Worm (Caenorhabditis elegans) whole organism, L1 larva: ENCODE measurements around the gene K11H3.5.

Experiments used
- C34B4.2 ChIP-seq: sonication (generic microtip); optimal IDR thresholded peaks from 2 replicates; lab custom pipeline; 2017; ENCODE audit warnings: mild to moderate bottlenecking, missing genetic modification characterization, missing compliant biosample characterization
- F16B12.6 ChIP-seq: fragments of 150-350 bp; optimal IDR thresholded peaks from 2 replicates; lab custom pipeline; 2014; ENCODE audit warnings: missing biosample characterization, missing genetic modification characterization
- Y116A8C.19 ChIP-seq: sonication (generic microtip); optimal IDR thresholded peaks from 2 replicates; lab custom pipeline; 2016; ENCODE audit warnings: missing compliant biosample characterization, missing genetic modification characterization, borderline replicate concordance
- alr-1 ChIP-seq: fragments of 200-800 bp; sonication (Bioruptor generic); optimal IDR thresholded peaks from 2 replicates; lab custom pipeline; 2018; ENCODE audit warnings: borderline replicate concordance, mild to moderate bottlenecking, missing genetic modification characterization, missing compliant biosample characterization
- aly-2 ChIP-seq: fragments of 150-350 bp; optimal IDR thresholded peaks from 2 replicates; lab custom pipeline; 2014; ENCODE audit warnings: missing biosample characterization, missing genetic modification characterization
- ceh-63 ChIP-seq: fragments of 200-800 bp; sonication (Bioruptor generic); optimal IDR thresholded peaks from 2 replicates; lab custom pipeline; 2018; ENCODE audit warnings: mild to moderate bottlenecking, missing genetic modification characterization, missing compliant biosample characterization
- ceh-90 ChIP-seq: sonication (generic microtip); optimal IDR thresholded peaks from 2 replicates; lab custom pipeline; 2016; ENCODE audit warnings: missing genetic modification characterization, missing compliant biosample characterization
- ces-1 ChIP-seq: fragments of 150-350 bp; optimal IDR thresholded peaks from 2 replicates; lab custom pipeline; 2014; ENCODE audit warnings: missing biosample characterization, missing genetic modification reagents, missing genetic modification characterization
- efl-1 ChIP-seq, 4 experiments: fragments of 150-350 bp; optimal IDR thresholded peaks in 3 of 4; peaks in 1 of 4; 1 replicate in 1 of 4; 2 replicates in 3 of 4; lab custom pipeline; 2014; ENCODE audit warnings: missing biosample characterization in 2 of 4, missing genetic modification characterization in 2 of 4, missing genetic modification reagents in 2 of 4
- elt-3 ChIP-seq, 6 experiments: fragments of 150-350 bp in 1 of 6; sonication (generic microtip); optimal IDR thresholded peaks; 2 replicates each; lab custom pipeline; 2017 to 2018; ENCODE audit warnings: missing biosample characterization in 6 of 6, missing genetic modification characterization in 6 of 6, inconsistent platforms in 1 of 6
- fkh-10 ChIP-seq: sonication (generic microtip); optimal IDR thresholded peaks from 2 replicates; lab custom pipeline; 2017; ENCODE audit warnings: missing biosample characterization, missing genetic modification reagents, missing genetic modification characterization
- fkh-4 ChIP-seq: sonication (generic microtip); optimal IDR thresholded peaks from 2 replicates; lab custom pipeline; 2016; ENCODE audit warnings: missing compliant biosample characterization, missing genetic modification characterization, borderline replicate concordance
- fkh-8 ChIP-seq: sonication (generic microtip); optimal IDR thresholded peaks from 2 replicates; lab custom pipeline; 2016; ENCODE audit warnings: mild to moderate bottlenecking, missing genetic modification characterization, missing compliant biosample characterization
- hpl-2 ChIP-seq: fragments of 150-350 bp; optimal IDR thresholded peaks from 2 replicates; lab custom pipeline; 2014; ENCODE audit warnings: missing biosample characterization, missing genetic modification reagents, missing genetic modification characterization
- irx-1 ChIP-seq: sonication (generic microtip); optimal IDR thresholded peaks from 2 replicates; lab custom pipeline; 2016; ENCODE audit warnings: missing genetic modification characterization, missing compliant biosample characterization
- isw-1 ChIP-seq: fragments of 200-800 bp; sonication (Bioruptor generic); IDR thresholded peaks from 2 replicates; pipeline ENCODE4 v1.3.6; 2022; ENCODE audit warnings: missing genetic modification characterization, missing compliant biosample characterization
- jun-1 ChIP-seq: fragments of 150-350 bp; optimal IDR thresholded peaks from 2 replicates; lab custom pipeline; 2014; ENCODE audit warnings: missing biosample characterization, missing genetic modification reagents, missing genetic modification characterization
- lin-35 ChIP-seq, 2 experiments: fragments of 150-350 bp; optimal IDR thresholded peaks; 2 replicates each; lab custom pipeline; 2014; ENCODE audit warnings: missing biosample characterization in 2 of 2, missing genetic modification characterization in 2 of 2, missing genetic modification reagents in 2 of 2
- lir-3 ChIP-seq: sonication (generic microtip); optimal IDR thresholded peaks from 2 replicates; lab custom pipeline; 2016; ENCODE audit warnings: mild to moderate bottlenecking, missing genetic modification characterization, moderate library complexity, missing compliant biosample characterization; ENCODE audit not compliant: poor library complexity
- mdl-1 ChIP-seq, 2 experiments: fragments of 150-350 bp; optimal IDR thresholded peaks; 2 replicates each; lab custom pipeline; 2014 to 2017; ENCODE audit warnings: missing biosample characterization in 2 of 2, missing genetic modification characterization in 2 of 2, inconsistent platforms in 1 of 2
- mep-1 ChIP-seq: fragments of 150-350 bp; optimal IDR thresholded peaks from 2 replicates; lab custom pipeline; 2014; ENCODE audit warnings: missing biosample characterization, missing genetic modification characterization
- nhr-11 ChIP-seq: fragments of 150-350 bp; optimal IDR thresholded peaks from 2 replicates; lab custom pipeline; 2014; ENCODE audit warnings: missing biosample characterization, missing genetic modification characterization
- nhr-19 ChIP-seq: fragments of 200-800 bp; sonication (Bioruptor generic); conservative IDR thresholded peaks from 2 replicates; pipeline ENCODE4 v1.3.6; 2022; ENCODE audit warnings: missing genetic modification characterization, missing compliant biosample characterization
- nhr-28 ChIP-seq: fragments of 150-350 bp; optimal IDR thresholded peaks from 2 replicates; lab custom pipeline; 2014; ENCODE audit warnings: missing biosample characterization, missing genetic modification characterization
- nhr-47 ChIP-seq: sonication (generic microtip); optimal IDR thresholded peaks from 2 replicates; lab custom pipeline; 2016; ENCODE audit warnings: mild to moderate bottlenecking, missing genetic modification characterization, moderate library complexity, missing compliant biosample characterization
- nhr-77 ChIP-seq: fragments of 150-350 bp; optimal IDR thresholded peaks from 2 replicates; lab custom pipeline; 2014; ENCODE audit warnings: missing biosample characterization, missing genetic modification characterization
- nhr-84 ChIP-seq: sonication (generic microtip); optimal IDR thresholded peaks from 2 replicates; lab custom pipeline; 2017; ENCODE audit warnings: missing biosample characterization, missing genetic modification characterization
- pag-3 ChIP-seq: sonication (generic microtip); optimal IDR thresholded peaks from 2 replicates; lab custom pipeline; 2017; ENCODE audit warnings: missing genetic modification characterization, mild to moderate bottlenecking, missing compliant biosample characterization, antibody characterized with exemption, borderline replicate concordance; ENCODE audit not compliant: insufficient read depth
- pax-3 ChIP-seq: fragments of 200-800 bp; sonication (Bioruptor generic); optimal IDR thresholded peaks from 2 replicates; lab custom pipeline; 2018; ENCODE audit warnings: mild to moderate bottlenecking, missing genetic modification characterization, moderate library complexity, missing compliant biosample characterization
- pqm-1 ChIP-seq: sonication (generic microtip); optimal IDR thresholded peaks from 3 replicates; lab custom pipeline; 2017; ENCODE audit warnings: missing biosample characterization, missing genetic modification characterization
- rnt-1 ChIP-seq: sonication (generic microtip); optimal IDR thresholded peaks from 2 replicates; lab custom pipeline; 2016; ENCODE audit warnings: mild to moderate bottlenecking, missing genetic modification characterization, moderate library complexity, missing compliant biosample characterization
- skn-1 ChIP-seq: fragments of 150-350 bp; optimal IDR thresholded peaks from 2 replicates; lab custom pipeline; 2014; ENCODE audit warnings: missing biosample characterization, missing genetic modification characterization
- snu-23 ChIP-seq: sonication (generic microtip); optimal IDR thresholded peaks from 2 replicates; lab custom pipeline; 2016; ENCODE audit warnings: missing genetic modification characterization, missing compliant biosample characterization
- sptf-1 ChIP-seq: fragments of 150-350 bp; optimal IDR thresholded peaks from 2 replicates; lab custom pipeline; 2014; ENCODE audit warnings: missing biosample characterization, missing genetic modification characterization
- swsn-7 ChIP-seq: sonication (generic microtip); optimal IDR thresholded peaks from 2 replicates; lab custom pipeline; 2016; ENCODE audit warnings: missing genetic modification characterization, missing compliant biosample characterization
- unc-30 ChIP-seq: sonication (generic microtip); optimal IDR thresholded peaks from 2 replicates; lab custom pipeline; 2017; ENCODE audit warnings: missing biosample characterization, missing genetic modification characterization
- unc-62 ChIP-seq: fragments of 150-350 bp; optimal IDR thresholded peaks from 2 replicates; lab custom pipeline; 2014; ENCODE audit warnings: missing biosample characterization, missing genetic modification reagents, missing genetic modification characterization
- unc-86 ChIP-seq: sonication (generic microtip); optimal IDR thresholded peaks from 2 replicates; lab custom pipeline; 2016; ENCODE audit warnings: missing genetic modification characterization, missing compliant biosample characterization
- unc-98 ChIP-seq: fragments of 200-800 bp; sonication (Bioruptor generic); IDR thresholded peaks from 2 replicates; pipeline ENCODE4 v1.3.6; 2022; ENCODE audit warnings: missing genetic modification characterization, missing compliant biosample characterization
- vab-15 ChIP-seq: sonication (generic microtip); optimal IDR thresholded peaks from 2 replicates; lab custom pipeline; 2017; ENCODE audit warnings: missing genotype, mild to moderate bottlenecking, missing genetic modification characterization, missing compliant biosample characterization
- zag-1 ChIP-seq: fragments of 150-350 bp; optimal IDR thresholded peaks from 2 replicates; lab custom pipeline; 2014; ENCODE audit warnings: missing biosample characterization, missing genetic modification characterization
- zip-4 ChIP-seq: fragments of 200-800 bp; sonication (Bioruptor generic); optimal IDR thresholded peaks from 2 replicates; lab custom pipeline; 2018; ENCODE audit warnings: mild to moderate bottlenecking, missing genetic modification characterization, moderate library complexity, missing compliant biosample characterization
- ztf-11 ChIP-seq, 2 experiments: sonication (generic microtip); optimal IDR thresholded peaks; 2 replicates each; lab custom pipeline; 2016 to 2017; ENCODE audit warnings: missing genetic modification characterization in 2 of 2, missing biosample characterization in 1 of 2, missing compliant biosample characterization in 1 of 2
- ztf-4 ChIP-seq: fragments of 150-350 bp; optimal IDR thresholded peaks from 2 replicates; lab custom pipeline; 2014; ENCODE audit warnings: missing biosample characterization, missing genetic modification characterization

The K11H3.5 gene

ce11 chrIII:9830502-9830901, 13.1 kb upstream of the K11H3.5 start, which contains the start of gene ZK632.12:
ZK632.12 (plus strand) TSS chrIII:9830802.
- TF ChIP-seq snu-23 (no peak), fkh-8 (no peak), fkh-10 (GFP tag; lab: Kevin White, UChicago) (no peak), fkh-4 (tag; lab: Kevin White, UChicago) (no peak), vab-15 (tag; lab: Kevin White, UChicago) (no peak), swsn-7 (tag; lab: Kevin White, UChicago) (no peak), unc-62 (GFP tag; lab: Kevin White, UChicago) (no peak), nhr-77 (no peak), ces-1 (GFP tag; lab: Kevin White, UChicago) (no peak), aly-2 (no peak), jun-1 (tag; lab: Kevin White, UChicago) (no peak), skn-1 (tag; lab: Kevin White, UChicago) (no peak), isw-1 (GFP tag; lab: Robert Waterston, UW) (no peak), ceh-90 (no peak), alr-1 (tag; lab: Kevin White, UChicago) (no peak), efl-1 (optimal IDR thresholded peaks at IDR 0.05; lab: Kevin White, UChicago) (no peak), efl-1 (GFP tag; optimal IDR thresholded peaks at IDR 0.05 in 1 of 2; lab: Kevin White, UChicago) (no peak), F16B12.6 (tag; lab: Kevin White, UChicago) (no peak), irx-1 (no peak), Y116A8C.19 (tag; lab: Kevin White, UChicago) (no peak), nhr-84 (tag; lab: Kevin White, UChicago) (no peak)

- no peak for TF ChIP-seq ztf-4
- no peak for TF ChIP-seq unc-86
- TF ChIP-seq C34B4.2 (tag; lab: Kevin White, UChicago) = no peak
- TF ChIP-seq ztf-11 (tag; optimal IDR thresholded peaks at IDR 0.05; lab: Kevin White, UChicago) = no peak
- no peak for TF ChIP-seq pag-3 (tag; lab: Kevin White, UChicago)
- TF ChIP-seq nhr-84 (tag; lab: Kevin White, UChicago) = no peak
- no peak for TF ChIP-seq vab-15 (tag; lab: Kevin White, UChicago)
- no peak for TF ChIP-seq mep-1
- no peak for TF ChIP-seq nhr-28 (tag; lab: Kevin White, UChicago)
- TF ChIP-seq nhr-11 (tag; lab: Kevin White, UChicago) = no peak
- TF ChIP-seq rnt-1 = no peak
- no peak for TF ChIP-seq pqm-1
- no peak for TF ChIP-seq zip-4
Observed at ce11 chrIII:9832569-9832968, 11.0 kb upstream of the K11H3.5 start.

- TF ChIP-seq unc-98 (GFP tag; lab: Robert Waterston, UW) (no peak), mdl-1 (tag; optimal IDR thresholded peaks at IDR 0.05; lab: Kevin White, UChicago) (no peak), pqm-1 (no peak), nhr-47 (tag; lab: Kevin White, UChicago) (no peak), pax-3 (tag; lab: Kevin White, UChicago) (no peak), ceh-63 (GFP tag; lab: Kevin White, UChicago) (no peak), unc-30 (no peak), swsn-7 (tag; lab: Kevin White, UChicago) (no peak), lir-3 (tag; lab: Kevin White, UChicago) (no peak), efl-1 (optimal IDR thresholded peaks at IDR 0.05; lab: Kevin White, UChicago) (no peak), efl-1 (GFP tag; optimal IDR thresholded peaks at IDR 0.05 in 1 of 2; lab: Kevin White, UChicago) (no peak), hpl-2 (GFP tag; lab: Kevin White, UChicago) (no peak), rnt-1 (no peak), zag-1 (tag; lab: Kevin White, UChicago) (no peak), lin-35 (GFP tag; optimal IDR thresholded peaks at IDR 0.05; lab: Kevin White, UChicago) (no peak), sptf-1 (no peak), fkh-8 (no peak), nhr-19 (no peak), vab-15 (tag; lab: Kevin White, UChicago) (no peak), elt-3 (tag; optimal IDR thresholded peaks at IDR 0.05; lab: Kevin White, UChicago) (no peak)
Observed at ce11 chrIII:9834888-9835287, 8.7 kb upstream of the K11H3.5 start, which contains the start of gene K11H3.8. K11H3.8 (plus strand) TSS chrIII:9835188.
